Worm (Caenorhabditis elegans) whole organism, L1 larva: ENCODE measurements around the gene F09F7.6.
A peak's percentile ranks its signal among the peaks of the same experiment; 100 is the strongest.

Experiments used
- C34B4.2 ChIP-seq: sonication (generic microtip); optimal IDR thresholded peaks from 2 replicates; lab custom pipeline; 2017; ENCODE audit warnings: mild to moderate bottlenecking, missing genetic modification characterization, missing compliant biosample characterization
- alr-1 ChIP-seq: fragments of 200-800 bp; sonication (Bioruptor generic); optimal IDR thresholded peaks from 2 replicates; lab custom pipeline; 2018; ENCODE audit warnings: borderline replicate concordance, mild to moderate bottlenecking, missing genetic modification characterization, missing compliant biosample characterization
- aly-2 ChIP-seq: fragments of 150-350 bp; optimal IDR thresholded peaks from 2 replicates; lab custom pipeline; 2014; ENCODE audit warnings: missing biosample characterization, missing genetic modification characterization
- ama-1 ChIP-seq: fragments of 150-350 bp; optimal IDR thresholded peaks from 2 replicates; lab custom pipeline; 2014
- blmp-1 ChIP-seq: fragments of 150-350 bp; optimal IDR thresholded peaks from 2 replicates; lab custom pipeline; 2014; ENCODE audit warnings: missing biosample characterization, missing genetic modification characterization
- ceh-82 ChIP-seq, 3 experiments: fragments of 150-350 bp in 1 of 3; sonication (generic microtip) in 2 of 3; optimal IDR thresholded peaks; 2 replicates each; lab custom pipeline; 2014 to 2017; ENCODE audit warnings: missing biosample characterization in 3 of 3, missing genetic modification characterization in 3 of 3
- ceh-88 ChIP-seq: fragments of 200-800 bp; sonication (Bioruptor generic); IDR thresholded peaks from 2 replicates; pipeline ENCODE4 v1.3.6; 2022; ENCODE audit warnings: missing genetic modification characterization, missing compliant biosample characterization
- dpl-1 ChIP-seq, 3 experiments: fragments of 150-350 bp in 2 of 3; sonication (generic microtip) in 1 of 3; optimal IDR thresholded peaks; 2 replicates each; lab custom pipeline; 2014 to 2017; ENCODE audit warnings: missing biosample characterization in 3 of 3, missing genetic modification characterization in 3 of 3, missing genetic modification reagents in 3 of 3
- dsc-1 ChIP-seq: sonication (generic microtip); optimal IDR thresholded peaks from 2 replicates; lab custom pipeline; 2016; ENCODE audit warnings: mild to moderate bottlenecking, missing genetic modification characterization, missing compliant biosample characterization
- efl-1 ChIP-seq, 4 experiments: fragments of 150-350 bp; optimal IDR thresholded peaks in 3 of 4; peaks in 1 of 4; 1 replicate in 1 of 4; 2 replicates in 3 of 4; lab custom pipeline; 2014; ENCODE audit warnings: missing biosample characterization in 2 of 4, missing genetic modification characterization in 2 of 4, missing genetic modification reagents in 2 of 4
- efl-3 ChIP-seq: fragments of 200-800 bp; sonication (Bioruptor generic); optimal IDR thresholded peaks from 2 replicates; lab custom pipeline; 2018; ENCODE audit warnings: mild to moderate bottlenecking, missing genetic modification characterization, missing compliant biosample characterization
- egl-13 ChIP-seq: sonication (generic microtip); optimal IDR thresholded peaks from 2 replicates; lab custom pipeline; 2016; ENCODE audit warnings: missing genotype, missing genetic modification reagents, missing genetic modification characterization, missing compliant biosample characterization
- egl-27 ChIP-seq, 2 experiments: fragments of 150-350 bp in 1 of 2; sonication (generic microtip); optimal IDR thresholded peaks; 3 replicates each; lab custom pipeline; 2017 to 2018; ENCODE audit warnings: missing biosample characterization in 2 of 2, missing genetic modification characterization in 2 of 2, missing genetic modification reagents in 2 of 2
- elt-2 ChIP-seq: sonication (generic microtip); optimal IDR thresholded peaks from 2 replicates; lab custom pipeline; 2016; ENCODE audit warnings: missing genetic modification characterization, mild to moderate bottlenecking, inconsistent platforms, missing compliant biosample characterization, missing genetic modification reagents
- fkh-10 ChIP-seq: sonication (generic microtip); optimal IDR thresholded peaks from 2 replicates; lab custom pipeline; 2017; ENCODE audit warnings: missing biosample characterization, missing genetic modification reagents, missing genetic modification characterization
- grh-1 ChIP-seq: fragments of 200-800 bp; sonication (Bioruptor generic); IDR thresholded peaks from 2 replicates; pipeline ENCODE4 v1.3.6; 2022; ENCODE audit warnings: missing genetic modification reagents, missing genetic modification characterization, missing compliant biosample characterization
- irx-1 ChIP-seq: sonication (generic microtip); optimal IDR thresholded peaks from 2 replicates; lab custom pipeline; 2016; ENCODE audit warnings: missing genetic modification characterization, missing compliant biosample characterization
- isw-1 ChIP-seq: fragments of 200-800 bp; sonication (Bioruptor generic); IDR thresholded peaks from 2 replicates; pipeline ENCODE4 v1.3.6; 2022; ENCODE audit warnings: missing genetic modification characterization, missing compliant biosample characterization
- lin-13 ChIP-seq: fragments of 150-350 bp; optimal IDR thresholded peaks from 2 replicates; lab custom pipeline; 2014; ENCODE audit warnings: missing biosample characterization, missing genetic modification reagents, missing genetic modification characterization
- lin-14 ChIP-seq: fragments of 200-800 bp; sonication (Bioruptor generic); optimal IDR thresholded peaks from 2 replicates; lab custom pipeline; 2018; ENCODE audit warnings: mild to moderate bottlenecking, missing genetic modification characterization, moderate library complexity, missing compliant biosample characterization
- lir-3 ChIP-seq: sonication (generic microtip); optimal IDR thresholded peaks from 2 replicates; lab custom pipeline; 2016; ENCODE audit warnings: mild to moderate bottlenecking, missing genetic modification characterization, moderate library complexity, missing compliant biosample characterization; ENCODE audit not compliant: poor library complexity
- lsy-2 ChIP-seq, 2 experiments: fragments of 150-350 bp; optimal IDR thresholded peaks; 2 replicates each; lab custom pipeline; 2014; ENCODE audit warnings: missing biosample characterization in 2 of 2, missing genetic modification characterization in 2 of 2
- mdl-1 ChIP-seq, 2 experiments: fragments of 150-350 bp; optimal IDR thresholded peaks; 2 replicates each; lab custom pipeline; 2014 to 2017; ENCODE audit warnings: missing biosample characterization in 2 of 2, missing genetic modification characterization in 2 of 2, inconsistent platforms in 1 of 2
- mep-1 ChIP-seq: fragments of 150-350 bp; optimal IDR thresholded peaks from 2 replicates; lab custom pipeline; 2014; ENCODE audit warnings: missing biosample characterization, missing genetic modification characterization
- nhr-11 ChIP-seq: fragments of 150-350 bp; optimal IDR thresholded peaks from 2 replicates; lab custom pipeline; 2014; ENCODE audit warnings: missing biosample characterization, missing genetic modification characterization
- nhr-19 ChIP-seq: fragments of 200-800 bp; sonication (Bioruptor generic); conservative IDR thresholded peaks from 2 replicates; pipeline ENCODE4 v1.3.6; 2022; ENCODE audit warnings: missing genetic modification characterization, missing compliant biosample characterization
- nhr-20 ChIP-seq: sonication (generic microtip); optimal IDR thresholded peaks from 2 replicates; lab custom pipeline; 2016; ENCODE audit warnings: mild to moderate bottlenecking, missing genetic modification characterization, missing compliant biosample characterization
- nhr-237 ChIP-seq: fragments of 150-350 bp; optimal IDR thresholded peaks from 2 replicates; lab custom pipeline; 2014; ENCODE audit warnings: missing biosample characterization, missing genetic modification characterization
- nhr-71 ChIP-seq: sonication (generic microtip); optimal IDR thresholded peaks from 2 replicates; lab custom pipeline; 2016; ENCODE audit warnings: mild to moderate bottlenecking, missing genetic modification characterization, moderate library complexity, missing compliant biosample characterization
- nhr-77 ChIP-seq: fragments of 150-350 bp; optimal IDR thresholded peaks from 2 replicates; lab custom pipeline; 2014; ENCODE audit warnings: missing biosample characterization, missing genetic modification characterization
- nhr-85 ChIP-seq: sonication (generic microtip); peaks from one replicate; lab custom pipeline; 2016; ENCODE audit warnings: missing genetic modification characterization, inconsistent platforms, missing compliant biosample characterization
- pag-3 ChIP-seq: sonication (generic microtip); optimal IDR thresholded peaks from 2 replicates; lab custom pipeline; 2017; ENCODE audit warnings: missing genetic modification characterization, mild to moderate bottlenecking, missing compliant biosample characterization, antibody characterized with exemption, borderline replicate concordance; ENCODE audit not compliant: insufficient read depth
- pax-3 ChIP-seq: fragments of 200-800 bp; sonication (Bioruptor generic); optimal IDR thresholded peaks from 2 replicates; lab custom pipeline; 2018; ENCODE audit warnings: mild to moderate bottlenecking, missing genetic modification characterization, moderate library complexity, missing compliant biosample characterization
- rnt-1 ChIP-seq: sonication (generic microtip); optimal IDR thresholded peaks from 2 replicates; lab custom pipeline; 2016; ENCODE audit warnings: mild to moderate bottlenecking, missing genetic modification characterization, moderate library complexity, missing compliant biosample characterization
- skn-1 ChIP-seq: fragments of 150-350 bp; optimal IDR thresholded peaks from 2 replicates; lab custom pipeline; 2014; ENCODE audit warnings: missing biosample characterization, missing genetic modification characterization
- snpc-4 ChIP-seq: fragments of 150-350 bp; optimal IDR thresholded peaks from 2 replicates; lab custom pipeline; 2014; ENCODE audit warnings: missing biosample characterization, missing genetic modification characterization
- snu-23 ChIP-seq: sonication (generic microtip); optimal IDR thresholded peaks from 2 replicates; lab custom pipeline; 2016; ENCODE audit warnings: missing genetic modification characterization, missing compliant biosample characterization
- swsn-7 ChIP-seq: sonication (generic microtip); optimal IDR thresholded peaks from 2 replicates; lab custom pipeline; 2016; ENCODE audit warnings: missing genetic modification characterization, missing compliant biosample characterization
- tbx-2 ChIP-seq: sonication (generic microtip); optimal IDR thresholded peaks from 2 replicates; lab custom pipeline; 2016; ENCODE audit warnings: missing genetic modification characterization, missing compliant biosample characterization
- unc-30 ChIP-seq: sonication (generic microtip); optimal IDR thresholded peaks from 2 replicates; lab custom pipeline; 2017; ENCODE audit warnings: missing biosample characterization, missing genetic modification characterization
- unc-86 ChIP-seq: sonication (generic microtip); optimal IDR thresholded peaks from 2 replicates; lab custom pipeline; 2016; ENCODE audit warnings: missing genetic modification characterization, missing compliant biosample characterization
- vab-15 ChIP-seq: sonication (generic microtip); optimal IDR thresholded peaks from 2 replicates; lab custom pipeline; 2017; ENCODE audit warnings: missing genotype, mild to moderate bottlenecking, missing genetic modification characterization, missing compliant biosample characterization
- zag-1 ChIP-seq: fragments of 150-350 bp; optimal IDR thresholded peaks from 2 replicates; lab custom pipeline; 2014; ENCODE audit warnings: missing biosample characterization, missing genetic modification characterization
- ztf-4 ChIP-seq: fragments of 150-350 bp; optimal IDR thresholded peaks from 2 replicates; lab custom pipeline; 2014; ENCODE audit warnings: missing biosample characterization, missing genetic modification characterization

The F09F7.6 gene

DNA sequence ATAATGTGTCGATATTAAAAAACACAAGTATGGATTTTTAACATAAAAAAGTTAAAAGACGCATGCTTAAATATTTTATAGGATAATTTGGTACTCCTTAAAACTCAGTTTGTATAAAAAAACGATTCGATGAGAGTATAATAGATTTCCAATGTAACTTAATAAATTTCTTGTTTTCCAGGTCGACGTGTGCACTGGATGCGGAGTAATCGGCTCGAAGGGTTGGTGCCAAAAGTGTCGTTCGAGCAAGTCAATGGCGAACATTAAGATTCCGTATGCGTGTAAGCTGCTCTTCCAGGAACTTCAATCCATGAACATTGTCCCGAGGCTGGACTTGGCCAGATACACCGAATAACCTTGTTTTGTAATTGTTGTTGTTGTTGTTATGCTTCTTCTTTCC lies 12.4 kb upstream of the F09F7.6 start:
- TF ChIP-seq vab-15, result no peak
- no peak for TF ChIP-seq ztf-4 (tag; lab: Kevin White, UChicago)
- TF ChIP-seq aly-2, result no peak

DNA sequence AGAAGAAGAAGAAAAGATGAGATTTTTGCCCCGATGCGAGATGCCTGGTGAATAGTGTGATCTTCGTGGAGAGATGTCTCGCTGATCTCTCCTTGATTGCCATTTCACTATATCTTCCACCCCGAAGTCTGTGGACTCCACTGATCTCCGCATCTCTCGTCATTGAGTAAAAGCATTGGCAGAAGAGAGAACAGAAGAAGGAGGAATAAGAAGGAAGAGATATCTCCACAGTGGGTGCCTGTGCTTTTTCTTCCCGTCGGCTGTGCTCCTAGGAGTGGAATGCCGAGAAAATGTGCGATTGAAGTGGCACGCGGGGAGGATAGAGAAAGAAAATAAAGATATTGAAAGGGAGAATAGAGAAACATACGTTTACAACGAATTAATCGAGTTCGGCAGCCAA lies 11.7 kb upstream of the F09F7.6 start:
- TF ChIP-seq alr-1 (tag; lab: Kevin White, UChicago) (no peak), dsc-1 (tag; lab: Kevin White, UChicago) (peak; percentile 69), irx-1 (no peak), lsy-2 (tag; optimal IDR thresholded peaks at IDR 0.05; lab: Kevin White, UChicago) (peak; percentile 10 to 49), elt-2 (tag; lab: Kevin White, UChicago) (no peak), zag-1 (tag; lab: Kevin White, UChicago) (no peak), blmp-1 (tag; lab: Kevin White, UChicago) (peak; percentile 20), lin-14 (GFP tag; lab: Kevin White, UChicago) (peak; percentile 75), efl-1 (optimal IDR thresholded peaks at IDR 0.05; lab: Kevin White, UChicago) (peak; percentile 11 to 19), efl-1 (GFP tag; optimal IDR thresholded peaks at IDR 0.05 in 1 of 2; lab: Kevin White, UChicago) (peak in 1 of 2 experiments; percentile 87), swsn-7 (peak; percentile 15), mdl-1 (tag; optimal IDR thresholded peaks at IDR 0.05; lab: Kevin White, UChicago) (peak in 1 of 2 experiments; percentile 25), nhr-77 (tag; lab: Kevin White, UChicago) (peak; percentile 51), mep-1 (tag; lab: Kevin White, UChicago) (peak; percentile 12), nhr-237 (tag; lab: Kevin White, UChicago) (no peak), tbx-2 (tag; lab: Kevin White, UChicago) (peak; percentile 31), nhr-71 (tag; lab: Kevin White, UChicago) (peak; percentile 69), egl-13 (no peak), unc-30 (tag; lab: Kevin White, UChicago) (no peak), pag-3 (tag; lab: Kevin White, UChicago) (peak; percentile 97), nhr-19 (GFP tag; lab: Robert Waterston, UW) (peak; percentile 39), rnt-1 (tag; lab: Kevin White, UChicago) (peak; percentile 54), snu-23 (GFP tag; lab: Kevin White, UChicago) (peak; percentile 41), nhr-20 (tag; lab: Kevin White, UChicago) (peak; percentile 24), fkh-10 (GFP tag; lab: Kevin White, UChicago) (no peak), nhr-85 (tag; lab: Kevin White, UChicago) (no peak), dpl-1 (GFP tag; optimal IDR thresholded peaks at IDR 0.05; lab: Kevin White, UChicago) (no peak)

DNA sequence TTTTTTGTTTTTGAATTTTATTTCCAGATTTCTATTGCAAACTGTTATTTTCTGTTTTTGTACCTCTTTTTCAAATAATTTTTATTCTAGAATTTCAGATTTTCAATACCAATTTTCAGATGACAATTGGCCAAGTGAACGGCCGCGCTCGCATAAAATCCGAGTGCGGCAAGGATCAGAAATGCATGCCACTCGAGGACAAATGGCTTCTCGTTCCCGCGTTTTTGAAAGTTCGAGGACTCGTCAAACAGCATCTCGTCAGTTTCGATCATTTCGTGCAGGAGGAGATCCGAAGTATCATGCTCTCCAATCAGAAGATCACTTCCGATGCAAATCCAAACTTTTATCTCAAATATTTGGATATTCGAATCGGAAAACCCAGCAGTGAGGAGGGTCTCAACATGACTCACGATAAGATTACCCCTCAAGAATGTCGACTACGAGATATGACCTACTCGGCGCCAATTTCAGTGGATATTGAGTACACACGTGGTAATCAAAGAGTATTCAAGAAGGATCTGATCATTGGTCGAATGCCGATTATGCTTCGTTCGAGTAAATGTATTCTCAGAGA lies 5.4 kb upstream of the F09F7.6 start, which contains the start of gene rpc-2:
Gene rpc-2 (plus strand): TSS at position 120 of the 574 bp plus-strand sequence.
- TF ChIP-seq nhr-85 (tag; lab: Kevin White, UChicago) (peak; percentile 1), efl-1 (optimal IDR thresholded peaks at IDR 0.05; lab: Kevin White, UChicago) (no peak), efl-1 (GFP tag; optimal IDR thresholded peaks at IDR 0.05 in 1 of 2; lab: Kevin White, UChicago) (no peak)

- peak; percentile 38 for TF ChIP-seq lin-13 (GFP tag; lab: Kevin White, UChicago)
- TF ChIP-seq isw-1, result peak; percentile 53; the same call in 1 of the 2 replicates
- TF ChIP-seq nhr-19 (GFP tag; lab: Robert Waterston, UW), result peak; percentile 85
- TF ChIP-seq nhr-85 (tag; lab: Kevin White, UChicago), result peak; percentile 89
- TF ChIP-seq skn-1 (tag; lab: Kevin White, UChicago), result peak; percentile 52
- no peak for TF ChIP-seq nhr-11 (tag; lab: Kevin White, UChicago)
- TF ChIP-seq C34B4.2 (tag; lab: Kevin White, UChicago), result no peak
- TF ChIP-seq ama-1 (lab: Kevin White, UChicago), result no peak
- TF ChIP-seq lir-3 (tag; lab: Kevin White, UChicago), result peak; percentile 67
- TF ChIP-seq snpc-4 (tag; lab: Kevin White, UChicago), result peak; percentile 75
- peak; percentile 56 for TF ChIP-seq irx-1
- peak; percentile 52; the same call in 1 of the 2 replicates for TF ChIP-seq grh-1
- no peak for TF ChIP-seq pax-3 (tag; lab: Kevin White, UChicago)
- no peak for TF ChIP-seq egl-27 (tag; optimal IDR thresholded peaks at IDR 0.05; lab: Kevin White, UChicago)
- peak; percentile 68 for TF ChIP-seq unc-86 (tag; lab: Kevin White, UChicago)
- TF ChIP-seq ceh-82 (tag; optimal IDR thresholded peaks at IDR 0.05; lab: Kevin White, UChicago), result peak; percentile 42 to 81 (median 63)
- peak; percentile 63 for TF ChIP-seq ztf-4 (tag; lab: Kevin White, UChicago)
- TF ChIP-seq ceh-88, result no peak; the same call in 1 of the 2 replicates
- TF ChIP-seq efl-3 (GFP tag; lab: Kevin White, UChicago), result no peak
- peak; percentile 7 for TF ChIP-seq vab-15
Observed at ce11 chrIII:5554884-5555500, 3.1 kb upstream of the F09F7.6 start, which contains the start of the genes nmad-1 and hach-1. nmad-1 (minus strand) TSS chrIII:5554934. hach-1 (plus strand) TSS chrIII:5555450.
